Fruit fly (Drosophila melanogaster) whole organism, embryonic: Measurements from ENCODE around the gene Spx.

Source experiments
- Bgb ChIP-seq: fragments of 200-800 bp; sonication (Bioruptor generic); IDR thresholded peaks from 2 replicates; pipeline ENCODE4 v1.3.6; 2022; ENCODE audit warnings: missing biosample characterization, missing genetic modification characterization; ENCODE audit not compliant: partially characterized antibody
- Bteb2 ChIP-seq: fragments of 200-800 bp; sonication (Bioruptor generic); optimal IDR thresholded peaks from 2 replicates; lab custom pipeline; 2016; ENCODE audit warnings: missing biosample characterization, missing genetic modification characterization
- CG10366 ChIP-seq: fragments of 200-800 bp; sonication (Bioruptor generic); IDR thresholded peaks from 2 replicates; pipeline ENCODE4 v1.3.6; 2022; ENCODE audit warnings: missing biosample characterization, missing genetic modification characterization
- CG15011 ChIP-seq: fragments of 200-800 bp; sonication (Bioruptor generic); optimal IDR thresholded peaks from 3 replicates; lab custom pipeline; 2018; ENCODE audit warnings: missing biosample characterization, mild to moderate bottlenecking, missing genetic modification characterization
- CG15514 ChIP-seq: fragments of 200-800 bp; sonication (Bioruptor generic); optimal IDR thresholded peaks from 3 replicates; lab custom pipeline; 2017; ENCODE audit warnings: missing biosample characterization, missing genetic modification characterization, mild to moderate bottlenecking, moderate library complexity, missing genetic modification reagents
- CG1602 ChIP-seq: fragments of 200-800 bp; sonication (Bioruptor generic); optimal IDR thresholded peaks from 3 replicates; lab custom pipeline; 2016; ENCODE audit warnings: missing biosample characterization, missing genetic modification characterization
- CG17568 ChIP-seq: fragments of 200-800 bp; sonication (Bioruptor generic); optimal IDR thresholded peaks from 2 replicates; lab custom pipeline; 2018; ENCODE audit warnings: missing biosample characterization, mild to moderate bottlenecking, missing genetic modification characterization, moderate library complexity
- CG17612 ChIP-seq: fragments of 200-800 bp; sonication (Bioruptor generic); IDR thresholded peaks from 2 replicates; pipeline ENCODE4 v1.3.6; 2022; ENCODE audit warnings: missing biosample characterization, missing genetic modification characterization
- CG18262 ChIP-seq: fragments of 200-800 bp; optimal IDR thresholded peaks from 3 replicates; lab custom pipeline; 2019; ENCODE audit warnings: missing biosample characterization, mild to moderate bottlenecking, missing genetic modification characterization, moderate library complexity
- CG18619 ChIP-seq: fragments of 200-800 bp; sonication (Bioruptor generic); optimal IDR thresholded peaks from 3 replicates; lab custom pipeline; 2017; ENCODE audit warnings: missing biosample characterization, mild to moderate bottlenecking, missing genetic modification characterization
- CG31224 ChIP-seq: fragments of 200-800 bp; sonication (Bioruptor generic); IDR thresholded peaks from 2 replicates; pipeline ENCODE4 v1.3.6; 2022; ENCODE audit warnings: missing biosample characterization, missing genetic modification characterization
- CG31441 ChIP-seq: fragments of 200-800 bp; sonication (Bioruptor generic); IDR thresholded peaks from 2 replicates; pipeline ENCODE4 v1.3.6; 2022; ENCODE audit warnings: missing biosample characterization, missing genetic modification characterization
- CG32772 ChIP-seq: fragments of 200-800 bp; sonication (Bioruptor generic); IDR thresholded peaks from 2 replicates; pipeline ENCODE4 v1.3.6; 2022; ENCODE audit warnings: missing biosample characterization, missing genetic modification characterization
- CG4282 ChIP-seq: fragments of 200-800 bp; sonication (Bioruptor generic); optimal IDR thresholded peaks from 2 replicates; lab custom pipeline; 2016; ENCODE audit warnings: missing biosample characterization, missing genetic modification characterization
- CG4730 ChIP-seq: fragments of 200-800 bp; sonication (Bioruptor generic); IDR thresholded peaks from 2 replicates; pipeline ENCODE4 v1.3.6; 2022; ENCODE audit warnings: missing biosample characterization, missing genetic modification characterization
- CG5953 ChIP-seq: fragments of 200-800 bp; sonication (Bioruptor generic); IDR thresholded peaks from 2 replicates; pipeline ENCODE4 v1.3.6; 2022; ENCODE audit warnings: missing biosample characterization, missing genetic modification characterization
- CG7372 ChIP-seq: fragments of 200-800 bp; sonication (Bioruptor generic); IDR thresholded peaks from 2 replicates; pipeline ENCODE4 v1.3.6; 2022; ENCODE audit warnings: missing biosample characterization, missing genetic modification characterization
- CG7556 ChIP-seq: fragments of 200-800 bp; sonication (Bioruptor generic); optimal IDR thresholded peaks from 2 replicates; lab custom pipeline; 2017; ENCODE audit warnings: missing biosample characterization, mild to moderate bottlenecking, missing genetic modification characterization
- CG7786 ChIP-seq: fragments of 200-800 bp; sonication (Bioruptor generic); optimal IDR thresholded peaks from 2 replicates; lab custom pipeline; 2016; ENCODE audit warnings: missing biosample characterization, missing genetic modification characterization
- D19A ChIP-seq: fragments of 200-800 bp; optimal IDR thresholded peaks from 3 replicates; lab custom pipeline; 2019; ENCODE audit warnings: missing biosample characterization, mild to moderate bottlenecking, missing genetic modification characterization, moderate library complexity
- Hey ChIP-seq: fragments of 200-800 bp; sonication (Bioruptor generic); optimal IDR thresholded peaks from 3 replicates; lab custom pipeline; 2018; ENCODE audit warnings: missing biosample characterization, mild to moderate bottlenecking, missing genetic modification characterization
- Hr39 ChIP-seq: fragments of >200 bp; optimal IDR thresholded peaks from 2 replicates; lab custom pipeline; 2017
- Nf-YA ChIP-seq: fragments of 200-800 bp; sonication (Bioruptor generic); IDR thresholded peaks from 2 replicates; pipeline ENCODE4 v1.3.6; 2022; ENCODE audit warnings: missing biosample characterization, missing genetic modification characterization
- Nf-YC ChIP-seq: fragments of 200-800 bp; optimal IDR thresholded peaks from 3 replicates; lab custom pipeline; 2019; ENCODE audit warnings: missing biosample characterization, mild to moderate bottlenecking, missing genetic modification characterization, moderate library complexity
- ap ChIP-seq: fragments of 200-800 bp; sonication (Bioruptor generic); IDR thresholded peaks from 2 replicates; pipeline ENCODE4 v1.3.6; 2022; ENCODE audit warnings: missing biosample characterization, missing genetic modification characterization
- ato ChIP-seq: fragments of 200-800 bp; sonication (Bioruptor generic); IDR thresholded peaks from 2 replicates; pipeline ENCODE4 v1.3.6; 2022; ENCODE audit warnings: missing biosample characterization, missing genetic modification characterization; ENCODE audit not compliant: partially characterized antibody
- az2 ChIP-seq: fragments of 200-800 bp; sonication (Bioruptor generic); optimal IDR thresholded peaks from 3 replicates; lab custom pipeline; 2016; ENCODE audit warnings: missing biosample characterization, missing genetic modification characterization
- da ChIP-seq: fragments of 200-800 bp; sonication (Bioruptor generic); optimal IDR thresholded peaks from 2 replicates; lab custom pipeline; 2016; ENCODE audit warnings: missing biosample characterization, missing genetic modification characterization
- disco-r ChIP-seq: fragments of 200-800 bp; sonication (Bioruptor generic); optimal IDR thresholded peaks from 2 replicates; lab custom pipeline; 2016; ENCODE audit warnings: missing biosample characterization, missing genetic modification characterization
- dpn ChIP-seq, 2 experiments: fragments of 200-800 bp; sonication (Bioruptor generic); optimal IDR thresholded peaks; 3 replicates each; lab custom pipeline; 2016; ENCODE audit warnings: missing biosample characterization in 2 of 2, missing genetic modification characterization in 2 of 2
- emc ChIP-seq: fragments of 200-800 bp; sonication (Bioruptor generic); optimal IDR thresholded peaks from 2 replicates; lab custom pipeline; 2016; ENCODE audit warnings: missing biosample characterization, missing genetic modification characterization
- ems ChIP-seq: fragments of 200-800 bp; sonication (Bioruptor generic); optimal IDR thresholded peaks from 3 replicates; lab custom pipeline; 2016; ENCODE audit warnings: missing biosample characterization, missing genetic modification characterization
- h ChIP-seq: fragments of >200 bp; optimal IDR thresholded peaks from 2 replicates; lab custom pipeline; 2017
- insv ChIP-seq, 2 experiments: fragments of 200-800 bp; sonication (Bioruptor generic); optimal IDR thresholded peaks; 3 replicates each; lab custom pipeline; 2016 to 2018; ENCODE audit warnings: missing biosample characterization in 2 of 2, missing genetic modification characterization in 2 of 2
- ken ChIP-seq: fragments of 200-800 bp; sonication (Bioruptor generic); IDR thresholded peaks from 3 replicates; pipeline ENCODE4 v1.3.6; 2022; ENCODE audit warnings: missing biosample characterization, missing genetic modification characterization
- lov ChIP-seq, 2 experiments: fragments of 200-800 bp in 1 of 2; fragments of >200 bp in 1 of 2; sonication (Bioruptor generic) in 1 of 2; IDR thresholded peaks in 1 of 2; optimal IDR thresholded peaks in 1 of 2; 2 replicates in 1 of 2; 3 replicates in 1 of 2; pipeline versions ENCODE4 v1.3.6 to Lab custom; 2017 to 2022; ENCODE audit warnings: missing biosample characterization in 1 of 2, missing genetic modification characterization in 1 of 2
- maf-S ChIP-seq: fragments of 200-800 bp; sonication (Bioruptor generic); optimal IDR thresholded peaks from 2 replicates; lab custom pipeline; 2016; ENCODE audit warnings: missing biosample characterization, missing genetic modification characterization
- odd ChIP-seq: fragments of 200-800 bp; sonication (Bioruptor generic); optimal IDR thresholded peaks from 2 replicates; lab custom pipeline; 2017; ENCODE audit warnings: missing biosample characterization, mild to moderate bottlenecking, missing genetic modification characterization
- otp ChIP-seq: fragments of 200-800 bp; sonication (Bioruptor generic); IDR thresholded peaks from 3 replicates; pipeline ENCODE4, ENCODE4 v1.3.6; 2022; ENCODE audit warnings: missing biosample characterization, missing genetic modification characterization
- peb ChIP-seq: fragments of 200-800 bp; sonication (Bioruptor generic); IDR thresholded peaks from 2 replicates; pipeline ENCODE4 v1.3.6; 2022; ENCODE audit warnings: missing biosample characterization, missing genetic modification characterization
- prd ChIP-seq, 3 experiments: fragments of >200 bp in 2 of 3; fragments of 200-800 bp in 1 of 3; sonication (Bioruptor generic) in 1 of 3; optimal IDR thresholded peaks in 2 of 3; IDR thresholded peaks in 1 of 3; 2 replicates in 2 of 3; 3 replicates in 1 of 3; pipeline versions ENCODE4 v1.3.6 to Lab custom; 2017 to 2022; ENCODE audit warnings: missing biosample characterization in 1 of 3, missing genetic modification characterization in 1 of 3
- ranshi ChIP-seq: fragments of 200-800 bp; sonication (Bioruptor generic); IDR thresholded peaks from 2 replicates; pipeline ENCODE4 v1.3.6; 2022; ENCODE audit warnings: missing biosample characterization, missing genetic modification characterization
- sc ChIP-seq, 3 experiments: fragments of >200 bp in 2 of 3; fragments of 200-800 bp in 1 of 3; sonication (Bioruptor generic) in 1 of 3; optimal IDR thresholded peaks; 2 replicates in 2 of 3; 3 replicates in 1 of 3; lab custom pipeline; 2017; ENCODE audit warnings: mild to moderate bottlenecking in 1 of 3, missing biosample characterization in 1 of 3, missing genetic modification characterization in 1 of 3, missing genetic modification reagents in 1 of 3
- tio ChIP-seq: fragments of 200-800 bp; sonication (Bioruptor generic); optimal IDR thresholded peaks from 2 replicates; lab custom pipeline; 2017; ENCODE audit warnings: missing biosample characterization, missing genetic modification characterization, inconsistent platforms
- tll ChIP-seq, 2 experiments: fragments of 200-800 bp in 1 of 2; fragments of >200 bp in 1 of 2; sonication (Bioruptor generic) in 1 of 2; optimal IDR thresholded peaks; 2 replicates each; lab custom pipeline; 2017 to 2019; ENCODE audit warnings: missing biosample characterization in 2 of 2, missing genetic modification characterization in 2 of 2, mild to moderate bottlenecking in 1 of 2, moderate library complexity in 1 of 2
- tx ChIP-seq: fragments of 200-800 bp; sonication (Bioruptor generic); optimal IDR thresholded peaks from 2 replicates; lab custom pipeline; 2016; ENCODE audit warnings: missing biosample characterization, missing genetic modification characterization
- vvl ChIP-seq: fragments of 200-800 bp; sonication (Bioruptor generic); IDR thresholded peaks from 2 replicates; pipeline ENCODE4 v1.3.6; 2022; ENCODE audit warnings: missing biosample characterization, missing genetic modification characterization
- z ChIP-seq: fragments of 200-800 bp; sonication (Bioruptor generic); IDR thresholded peaks from 3 replicates; pipeline ENCODE4 v1.3.6; 2022; ENCODE audit warnings: missing biosample characterization, missing genetic modification characterization

The Spx gene

DNA sequence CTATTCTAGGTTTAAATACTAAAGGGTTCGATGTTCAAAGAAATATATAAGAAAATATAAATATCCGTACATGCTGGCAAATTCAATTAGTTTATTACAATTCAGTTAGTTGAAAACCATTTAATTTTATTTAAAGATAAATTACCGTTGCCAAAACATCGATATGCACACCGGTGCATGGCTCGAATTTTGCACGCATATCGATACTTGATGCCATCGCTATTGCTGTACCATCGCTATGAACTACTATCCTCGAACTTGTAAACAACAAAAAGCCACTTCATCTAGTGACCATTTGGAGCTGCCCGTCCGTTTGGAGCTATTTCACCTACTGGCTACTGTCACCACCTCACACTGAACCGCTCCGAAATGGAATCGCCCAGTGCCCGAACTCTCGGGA lies 5.3 kb downstream of the Spx start, which contains the start of gene Josd (continued):
- no peak for TF ChIP-seq tx (GFP tag; lab: Kevin White, UChicago)
- no peak for TF ChIP-seq D19A (tag; lab: Kevin White, UChicago)
- no peak for TF ChIP-seq disco-r (GFP tag; lab: Kevin White, UChicago)
- no peak for TF ChIP-seq ken (GFP tag; lab: Robert Waterston, UW)

DNA sequence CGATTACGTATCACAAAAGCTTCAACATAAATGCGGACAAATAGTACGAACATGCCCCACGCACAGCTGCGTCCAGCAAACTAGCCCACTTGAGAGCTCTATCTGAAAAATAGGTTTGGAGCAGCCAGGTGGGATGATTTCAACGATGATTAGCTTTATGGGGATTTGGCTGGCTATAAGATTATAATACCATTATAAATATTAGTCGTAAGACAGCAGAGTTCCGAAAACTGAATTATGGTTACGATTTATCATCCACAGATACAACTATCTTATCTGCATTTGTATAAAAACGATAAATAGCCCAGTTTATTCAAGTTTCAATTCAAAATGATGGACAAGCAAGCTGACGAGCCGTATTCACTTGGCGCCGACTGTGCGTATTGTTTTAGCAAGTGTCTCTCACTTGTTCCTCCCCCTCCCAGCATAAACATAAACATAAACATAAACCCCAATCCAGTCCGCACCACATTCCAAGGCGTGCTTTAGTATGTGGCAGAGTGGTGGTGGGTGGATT lies 8.1 kb downstream of the Spx start:
- TF ChIP-seq ap (GFP tag; lab: Robert Waterston, UW) (0 out of 2 replicates have a peak, but pooled peaks have one; percentile 25), emc (GFP tag; lab: Kevin White, UChicago) (peak; percentile 32), CG7556 (GFP tag; lab: Kevin White, UChicago) (peak; percentile 86), sc (optimal IDR thresholded peaks at IDR 0.05; lab: Kevin White, UChicago) (no peak), sc (GFP tag; optimal IDR thresholded peaks at IDR 0.05; lab: Kevin White, UChicago) (peak; percentile 41), ranshi (GFP tag; lab: Robert Waterston, UW) (peak; percentile 47; the same call in 1 of the 2 replicates), CG10366 (GFP tag; lab: Robert Waterston, UW) (no peak; the same call in 1 of the 2 replicates), insv (GFP tag; optimal IDR thresholded peaks at IDR 0.05; lab: Kevin White, UChicago) (peak in 1 of 2 experiments; percentile 36), peb (GFP tag; lab: Robert Waterston, UW) (0 out of 2 replicates have a peak, but pooled peaks have one; percentile 15), CG31224 (GFP tag; lab: Robert Waterston, UW) (peak; percentile 52), CG18262 (peak; percentile 81), CG7372 (GFP tag; lab: Robert Waterston, UW) (peak; percentile 54; the same call in 1 of the 2 replicates), CG1602 (GFP tag; lab: Kevin White, UChicago) (peak; percentile 16), ato (GFP tag; lab: Robert Waterston, UW) (no peak), CG17612 (GFP tag; lab: Robert Waterston, UW) (no peak), CG15011 (GFP tag; lab: Kevin White, UChicago) (peak; percentile 79), odd (GFP tag; lab: Kevin White, UChicago) (peak; percentile 79), dpn (GFP tag; optimal IDR thresholded peaks at IDR 0.05; lab: Kevin White, UChicago) (peak; percentile 42 to 63), CG7786 (GFP tag; lab: Kevin White, UChicago) (peak; percentile 60), CG4282 (GFP tag; lab: Kevin White, UChicago) (no peak), CG31441 (GFP tag; lab: Robert Waterston, UW) (peak; percentile 81), Bteb2 (GFP tag; lab: Kevin White, UChicago) (peak; percentile 43), maf-S (no peak), vvl (GFP tag; lab: Robert Waterston, UW) (no peak; the same call in 1 of the 2 replicates), h (lab: Kevin White, UChicago) (no peak), CG4730 (GFP tag; lab: Robert Waterston, UW) (peak; percentile 49; the same call in 1 of the 2 replicates), Bgb (GFP tag; lab: Robert Waterston, UW) (no peak), lov (optimal IDR thresholded peaks at IDR 0.05; lab: Kevin White, UChicago) (no peak), lov (GFP tag; IDR thresholded peaks at IDR 0.05; lab: Robert Waterston, UW) (no peak), CG32772 (no peak; the same call in 1 of the 2 replicates), Nf-YC (peak; percentile 73), CG15514 (peak; percentile 72), Hr39 (lab: Kevin White, UChicago) (no peak), tll (GFP tag; optimal IDR thresholded peaks at IDR 0.05; lab: Kevin White, UChicago) (no peak), az2 (GFP tag; lab: Kevin White, UChicago) (peak; percentile 49), ems (peak; percentile 74), CG18619 (GFP tag; lab: Kevin White, UChicago) (peak; percentile 69), CG5953 (GFP tag; lab: Robert Waterston, UW) (no peak), CG17568 (GFP tag; lab: Kevin White, UChicago) (peak; percentile 62), Hey (peak; percentile 18), da (GFP tag; lab: Kevin White, UChicago) (no peak), prd (optimal IDR thresholded peaks at IDR 0.05; lab: Kevin White, UChicago) (no peak), prd (GFP tag; IDR thresholded peaks at IDR 0.05; lab: Robert Waterston, UW) (peak; percentile 71), tio (GFP tag; lab: Kevin White, UChicago) (no peak), otp (GFP tag; lab: Robert Waterston, UW) (no peak), Nf-YA (GFP tag; lab: Robert Waterston, UW) (peak; percentile 48; the same call in 1 of the 2 replicates), z (GFP tag; lab: Robert Waterston, UW) (no peak)
